Comparison of ENCODE assay signal across 2 fruit fly cellular contexts in genomic region chr3R:22718401-22718800, dm6.
TF ChIP-seq lines count a peak whose summit lies in the region.

No protein-coding gene starts in this region.

- no peak for TF ChIP-seq CTCF in whole organism, embryonic (GFP tag; optimal IDR thresholded peaks at IDR 0.05; lab: Kevin White, UChicago)

TF ChIP-seq in whole organism, adult, 20 proteins besides CTCF, POLR2A, EP300 and RAD21:
- TF ChIP-seq bab1 (GFP tag; optimal IDR thresholded peaks at IDR 0.05; lab: Kevin White, UChicago), result no peak
- peak; percentile 79 for TF ChIP-seq kay (GFP tag; lab: Kevin White, UChicago; ENCODE audit: borderline replicate concordance)

TF ChIP-seq in whole organism, embryonic, 481 proteins besides CTCF, POLR2A, EP300 and RAD21:
- TF ChIP-seq HLH3B (GFP tag; IDR thresholded peaks at IDR 0.05; lab: Robert Waterston, UW) (no peak), sens (GFP tag; lab: Kevin White, UChicago) (peak; percentile 57)

Comparison
In these comparisons a context has a peak if more than half of its experiments do, and no peak if none do; other contexts are left out.
1. Of the 1 proteins assayed by ChIP-seq in both whole organism, embryonic and whole organism, adult: peak only in whole organism, embryonic: none; only in whole organism, adult: kay; in both: none; in neither: 0.